Fruit fly (Drosophila melanogaster) whole organism, prepupa: ENCODE results near the gene cactin.
A peak's percentile ranks its signal among the peaks of the same experiment; 100 is the strongest.

Source experiments
- Blimp-1 ChIP-seq: fragments of 200-800 bp; sonication (Bioruptor generic); optimal IDR thresholded peaks from 3 replicates; lab custom pipeline; 2017; ENCODE audit warnings: missing biosample characterization, missing genetic modification characterization, mild to moderate bottlenecking, moderate library complexity, missing genetic modification reagents
- CG10631 ChIP-seq: fragments of 200-800 bp; sonication (Bioruptor generic); optimal IDR thresholded peaks from 2 replicates; lab custom pipeline; 2016; ENCODE audit warnings: missing biosample characterization, missing genetic modification characterization
- CG10669 ChIP-seq: fragments of 200-800 bp; sonication (Bioruptor generic); optimal IDR thresholded peaks from 3 replicates; lab custom pipeline; 2018; ENCODE audit warnings: missing biosample characterization, mild to moderate bottlenecking, missing genetic modification characterization, moderate library complexity
- CG11294 ChIP-seq: fragments of 200-800 bp; sonication (Bioruptor generic); IDR thresholded peaks from 2 replicates; pipeline ENCODE4 v1.3.6; 2022; ENCODE audit warnings: missing biosample characterization, missing genetic modification characterization
- CG11762 ChIP-seq: fragments of 200-800 bp; sonication (Bioruptor generic); optimal IDR thresholded peaks from 3 replicates; lab custom pipeline; 2016; ENCODE audit warnings: missing biosample characterization, missing genetic modification characterization; ENCODE audit not compliant: insufficient read depth
- CG11902 ChIP-seq: fragments of 200-800 bp; sonication (Bioruptor generic); optimal IDR thresholded peaks from 3 replicates; lab custom pipeline; 2016; ENCODE audit warnings: missing biosample characterization, missing genetic modification characterization
- CG15336 ChIP-seq: fragments of 200-800 bp; sonication (Bioruptor generic); IDR thresholded peaks from 2 replicates; pipeline ENCODE4 v1.3.6; 2022; ENCODE audit warnings: missing biosample characterization, missing genetic modification characterization
- CG1621 ChIP-seq: fragments of 200-800 bp; sonication (Bioruptor generic); optimal IDR thresholded peaks from 3 replicates; lab custom pipeline; 2018; ENCODE audit warnings: missing biosample characterization, mild to moderate bottlenecking, missing genetic modification characterization
- CG16779 ChIP-seq: fragments of 200-800 bp; sonication (Bioruptor generic); optimal IDR thresholded peaks from 3 replicates; lab custom pipeline; 2017; ENCODE audit warnings: missing biosample characterization, mild to moderate bottlenecking, missing genetic modification characterization
- CG3032 ChIP-seq: fragments of 200-800 bp; optimal IDR thresholded peaks from 2 replicates; lab custom pipeline; 2019; ENCODE audit warnings: missing biosample characterization, mild to moderate bottlenecking, missing genetic modification characterization, moderate library complexity
- CG32006 ChIP-seq: fragments of 200-800 bp; sonication (Bioruptor generic); optimal IDR thresholded peaks from 3 replicates; lab custom pipeline; 2017; ENCODE audit warnings: missing biosample characterization, mild to moderate bottlenecking, missing genetic modification characterization
- CG34406 ChIP-seq: fragments of 200-800 bp; sonication (Bioruptor generic); optimal IDR thresholded peaks from 3 replicates; lab custom pipeline; 2016; ENCODE audit warnings: missing biosample characterization, missing genetic modification characterization
- CG3919 ChIP-seq: fragments of 200-800 bp; sonication (Bioruptor generic); optimal IDR thresholded peaks from 3 replicates; lab custom pipeline; 2016; ENCODE audit warnings: missing biosample characterization, missing genetic modification characterization
- CG4318 ChIP-seq: fragments of 200-800 bp; sonication (Bioruptor generic); optimal IDR thresholded peaks from 3 replicates; lab custom pipeline; 2017; ENCODE audit warnings: missing biosample characterization, mild to moderate bottlenecking, missing genetic modification characterization
- CG6792 ChIP-seq: fragments of 200-800 bp; sonication (Bioruptor generic); optimal IDR thresholded peaks from 3 replicates; lab custom pipeline; 2016; ENCODE audit warnings: missing biosample characterization, missing genetic modification characterization
- CG6854 ChIP-seq: fragments of 200-800 bp; sonication (Bioruptor generic); optimal IDR thresholded peaks from 2 replicates; lab custom pipeline; 2017; ENCODE audit warnings: missing biosample characterization, mild to moderate bottlenecking, missing genetic modification characterization
- CG7368 ChIP-seq: fragments of 200-800 bp; sonication (Bioruptor generic); optimal IDR thresholded peaks from 3 replicates; lab custom pipeline; 2016; ENCODE audit warnings: missing biosample characterization, missing genetic modification characterization
- CG8319 ChIP-seq: fragments of 200-800 bp; sonication (Bioruptor generic); optimal IDR thresholded peaks from 3 replicates; lab custom pipeline; 2016; ENCODE audit warnings: missing biosample characterization, missing genetic modification characterization
- CG9139 ChIP-seq: fragments of 200-800 bp; sonication (Bioruptor generic); optimal IDR thresholded peaks from 3 replicates; lab custom pipeline; 2017; ENCODE audit warnings: missing biosample characterization, mild to moderate bottlenecking, missing genetic modification characterization
- Eip75B ChIP-seq: fragments of 200-800 bp; sonication (Bioruptor generic); optimal IDR thresholded peaks from 3 replicates; lab custom pipeline; 2016; ENCODE audit warnings: missing biosample characterization, missing genetic modification characterization
- Eip93F ChIP-seq: fragments of 200-800 bp; sonication (Bioruptor generic); optimal IDR thresholded peaks from 2 replicates; lab custom pipeline; 2016; ENCODE audit warnings: missing biosample characterization, mild to moderate bottlenecking, missing genetic modification characterization
- Ets21C ChIP-seq: fragments of 200-800 bp; sonication (Bioruptor generic); optimal IDR thresholded peaks from 3 replicates; lab custom pipeline; 2016; ENCODE audit warnings: missing biosample characterization, missing genetic modification characterization
- Gug ChIP-seq: fragments of 200-800 bp; sonication (Bioruptor generic); IDR thresholded peaks from 2 replicates; pipeline ENCODE4 v1.3.6; 2022; ENCODE audit warnings: missing biosample characterization, missing genetic modification characterization
- Hr4 ChIP-seq: fragments of 200-800 bp; sonication (Bioruptor generic); optimal IDR thresholded peaks from 3 replicates; lab custom pipeline; 2016; ENCODE audit warnings: missing biosample characterization, missing genetic modification characterization
- Lpt ChIP-seq: fragments of 200-800 bp; sonication (Bioruptor generic); optimal IDR thresholded peaks from 3 replicates; lab custom pipeline; 2016; ENCODE audit warnings: missing biosample characterization, missing genetic modification characterization
- OdsH ChIP-seq: fragments of 200-800 bp; sonication (Bioruptor generic); optimal IDR thresholded peaks from 3 replicates; lab custom pipeline; 2016; ENCODE audit warnings: missing biosample characterization, missing genetic modification characterization
- achi ChIP-seq: fragments of 200-800 bp; sonication (Bioruptor generic); optimal IDR thresholded peaks from 3 replicates; lab custom pipeline; 2016; ENCODE audit warnings: missing biosample characterization, missing genetic modification characterization
- dac ChIP-seq: fragments of 200-800 bp; sonication (Bioruptor generic); optimal IDR thresholded peaks from 2 replicates; lab custom pipeline; 2017; ENCODE audit warnings: missing biosample characterization, mild to moderate bottlenecking, missing genetic modification characterization
- lz ChIP-seq: fragments of 200-800 bp; sonication (Bioruptor generic); optimal IDR thresholded peaks from 3 replicates; lab custom pipeline; 2016; ENCODE audit warnings: missing biosample characterization, missing genetic modification characterization
- net ChIP-seq: fragments of 200-800 bp; sonication (Bioruptor generic); optimal IDR thresholded peaks from 3 replicates; lab custom pipeline; 2016; ENCODE audit warnings: missing biosample characterization, missing genetic modification characterization
- pdm3 ChIP-seq: fragments of 200-800 bp; sonication (Bioruptor generic); optimal IDR thresholded peaks from 3 replicates; lab custom pipeline; 2016; ENCODE audit warnings: missing biosample characterization, missing genetic modification characterization
- svp ChIP-seq: fragments of 200-800 bp; sonication (Bioruptor generic); peaks from one replicate; lab custom pipeline; 2016; ENCODE audit warnings: missing biosample characterization, missing genetic modification characterization
- topi ChIP-seq: fragments of 200-800 bp; sonication (Bioruptor generic); optimal IDR thresholded peaks from 3 replicates; lab custom pipeline; 2016; ENCODE audit warnings: missing biosample characterization, missing genetic modification characterization
- vri ChIP-seq: fragments of 200-800 bp; sonication (Bioruptor generic); optimal IDR thresholded peaks from 3 replicates; lab custom pipeline; 2016; ENCODE audit warnings: missing biosample characterization, mild to moderate bottlenecking, missing genetic modification characterization

The cactin gene

dm6 chrX:20468192-20468591 lies 44.3 kb downstream of the cactin start (continued):
- TF ChIP-seq CG4318 (GFP tag; lab: Kevin White, UChicago) = no peak
- peak; percentile 67 for TF ChIP-seq CG1621 (tag; lab: Kevin White, UChicago)
- TF ChIP-seq CG9139 = no peak
- no peak for TF ChIP-seq Hr4 (GFP tag; lab: Kevin White, UChicago)
- TF ChIP-seq CG11294 (GFP tag; lab: Robert Waterston, UW) = no peak
- TF ChIP-seq pdm3 (GFP tag; lab: Kevin White, UChicago) = no peak
- TF ChIP-seq CG10669 (GFP tag; lab: Kevin White, UChicago) = no peak
- no peak for TF ChIP-seq Eip93F (GFP tag; lab: Kevin White, UChicago)
- peak; percentile 18 for TF ChIP-seq Lpt (GFP tag; lab: Kevin White, UChicago)
- TF ChIP-seq svp (GFP tag; lab: Kevin White, UChicago) = no peak
- no peak for TF ChIP-seq OdsH (GFP tag; lab: Kevin White, UChicago)
- TF ChIP-seq Gug = no peak
- TF ChIP-seq dac (GFP tag; lab: Kevin White, UChicago) = peak; percentile 24
- TF ChIP-seq CG32006 (GFP tag; lab: Kevin White, UChicago) = no peak
- peak; percentile 65 for TF ChIP-seq CG15336 (GFP tag; lab: Robert Waterston, UW)
- TF ChIP-seq topi (GFP tag; lab: Kevin White, UChicago) = no peak
- TF ChIP-seq CG34406 = no peak
- TF ChIP-seq CG11902 (GFP tag; lab: Kevin White, UChicago) = no peak
- no peak for TF ChIP-seq achi (GFP tag; lab: Kevin White, UChicago)
- no peak for TF ChIP-seq Blimp-1
- peak; percentile 6 for TF ChIP-seq CG3032 (tag; lab: Kevin White, UChicago)
- no peak for TF ChIP-seq CG10631 (GFP tag; lab: Kevin White, UChicago)
- peak; percentile 83 for TF ChIP-seq CG16779
- peak; percentile 61 for TF ChIP-seq net
- TF ChIP-seq Ets21C (GFP tag; lab: Kevin White, UChicago) = no peak
- TF ChIP-seq CG3919 (GFP tag; lab: Kevin White, UChicago) = no peak

- TF ChIP-seq CG9139 (no peak), CG8319 (GFP tag; lab: Kevin White, UChicago) (no peak), vri (GFP tag; lab: Kevin White, UChicago) (no peak), topi (GFP tag; lab: Kevin White, UChicago) (no peak), lz (GFP tag; lab: Kevin White, UChicago) (no peak), Eip75B (GFP tag; lab: Kevin White, UChicago) (no peak), CG16779 (no peak), OdsH (GFP tag; lab: Kevin White, UChicago) (no peak), CG6854 (GFP tag; lab: Kevin White, UChicago) (no peak), CG11762 (GFP tag; lab: Kevin White, UChicago) (no peak), CG6792 (no peak), CG7368 (GFP tag; lab: Kevin White, UChicago) (no peak)
Observed at dm6 chrX:20470701-20471100, 46.8 kb downstream of the cactin start.
